Worm (Caenorhabditis elegans): ENCODE measurements around the gene srh-166.

ce11 chrV:20509427-20509826 is 16.2 kb downstream of the srh-166 start:
- TF ChIP-seq ztf-11 (tag; optimal IDR thresholded peaks at IDR 0.05) (no peak), pha-4 (tag; optimal IDR thresholded peaks at IDR 0.05) (no peak), unc-62 (GFP tag; optimal IDR thresholded peaks at IDR 0.05) (no peak), nhr-12 (tag; optimal IDR thresholded peaks at IDR 0.05) (no peak), snpc-4 (tag; optimal IDR thresholded peaks at IDR 0.05) (no peak), nhr-76 (tag; optimal IDR thresholded peaks at IDR 0.05) (no peak), drap-1 (GFP tag; optimal IDR thresholded peaks at IDR 0.05) (no peak), nhr-237 (tag; optimal IDR thresholded peaks at IDR 0.05) (no peak), sptf-1 (tag; optimal IDR thresholded peaks at IDR 0.05) (no peak), hlh-1 (tag; optimal IDR thresholded peaks at IDR 0.05) (no peak), lsy-2 (tag; optimal IDR thresholded peaks at IDR 0.05) (no peak)

All from whole organism, mixed stage, embryonic.